Fruit fly (Drosophila melanogaster) whole organism, embryonic: Measurements from ENCODE around the gene serp.

Experiments used
- Bteb2 ChIP-seq: fragments of 200-800 bp; sonication (Bioruptor generic); optimal IDR thresholded peaks from 2 replicates; lab custom pipeline; 2016; ENCODE audit warnings: missing biosample characterization, missing genetic modification characterization
- CG10267 ChIP-seq: fragments of 200-800 bp; sonication (Bioruptor generic); optimal IDR thresholded peaks from 2 replicates; lab custom pipeline; 2018; ENCODE audit warnings: missing biosample characterization, mild to moderate bottlenecking, missing genetic modification characterization, moderate library complexity
- CG10366 ChIP-seq: fragments of 200-800 bp; sonication (Bioruptor generic); IDR thresholded peaks from 2 replicates; pipeline ENCODE4 v1.3.6; 2022; ENCODE audit warnings: missing biosample characterization, missing genetic modification characterization
- CG10565 ChIP-seq: fragments of 200-800 bp; sonication (Bioruptor generic); optimal IDR thresholded peaks from 3 replicates; lab custom pipeline; 2016; ENCODE audit warnings: missing biosample characterization, mild to moderate bottlenecking, missing genetic modification characterization
- CG11504 ChIP-seq: fragments of 200-800 bp; sonication (Bioruptor generic); optimal IDR thresholded peaks from 3 replicates; lab custom pipeline; 2019; ENCODE audit warnings: missing biosample characterization, mild to moderate bottlenecking, missing genetic modification characterization, moderate library complexity
- CG12071 ChIP-seq: fragments of 200-800 bp; sonication (Bioruptor generic); optimal IDR thresholded peaks from 3 replicates; lab custom pipeline; 2018; ENCODE audit warnings: missing biosample characterization, mild to moderate bottlenecking, missing genetic modification characterization
- CG12769 ChIP-seq: fragments of 200-800 bp; sonication (Bioruptor generic); optimal IDR thresholded peaks from 2 replicates; lab custom pipeline; 2019; ENCODE audit warnings: missing biosample characterization, mild to moderate bottlenecking, missing genetic modification characterization, moderate library complexity
- CG13894 ChIP-seq: fragments of 200-800 bp; sonication (Bioruptor generic); optimal IDR thresholded peaks from 3 replicates; lab custom pipeline; 2018; ENCODE audit warnings: missing biosample characterization, mild to moderate bottlenecking, missing genetic modification characterization, moderate library complexity
- CG14050 ChIP-seq: fragments of 200-800 bp; sonication (Bioruptor generic); IDR thresholded peaks from 3 replicates; pipeline ENCODE4 v1.3.6; 2022; ENCODE audit warnings: missing biosample characterization, missing genetic modification characterization
- CG14710 ChIP-seq: fragments of 200-800 bp; sonication (Bioruptor generic); optimal IDR thresholded peaks from 3 replicates; lab custom pipeline; 2019; ENCODE audit warnings: missing biosample characterization, mild to moderate bottlenecking, missing genetic modification characterization, moderate library complexity
- CG15601 ChIP-seq: fragments of 200-800 bp; sonication (Bioruptor generic); optimal IDR thresholded peaks from 3 replicates; lab custom pipeline; 2019; ENCODE audit warnings: missing biosample characterization, mild to moderate bottlenecking, missing genetic modification characterization, moderate library complexity
- CG1647 ChIP-seq: fragments of 200-800 bp; sonication (Bioruptor generic); optimal IDR thresholded peaks from 3 replicates; lab custom pipeline; 2016; ENCODE audit warnings: missing biosample characterization, missing genetic modification characterization
- CG16863 ChIP-seq: fragments of 200-800 bp; sonication (Bioruptor generic); optimal IDR thresholded peaks from 3 replicates; lab custom pipeline; 2016; ENCODE audit warnings: missing biosample characterization, missing genetic modification characterization
- CG18619 ChIP-seq: fragments of 200-800 bp; sonication (Bioruptor generic); optimal IDR thresholded peaks from 3 replicates; lab custom pipeline; 2017; ENCODE audit warnings: missing biosample characterization, mild to moderate bottlenecking, missing genetic modification characterization
- CG2712 ChIP-seq: fragments of 200-800 bp; optimal IDR thresholded peaks from 3 replicates; lab custom pipeline; 2019; ENCODE audit warnings: missing biosample characterization, mild to moderate bottlenecking, missing genetic modification characterization, moderate library complexity
- CG30431 ChIP-seq: fragments of 200-800 bp; sonication (Bioruptor generic); optimal IDR thresholded peaks from 2 replicates; lab custom pipeline; 2017; ENCODE audit warnings: missing biosample characterization, missing genetic modification characterization
- CG3163 ChIP-seq: fragments of 200-800 bp; sonication (Bioruptor generic); optimal IDR thresholded peaks from 3 replicates; lab custom pipeline; 2016; ENCODE audit warnings: missing biosample characterization, missing genetic modification characterization
- CG4617 ChIP-seq: fragments of 200-800 bp; sonication (Bioruptor generic); optimal IDR thresholded peaks from 3 replicates; lab custom pipeline; 2016; ENCODE audit warnings: missing biosample characterization, missing genetic modification characterization, borderline replicate concordance
- CG5245 ChIP-seq: fragments of 200-800 bp; sonication (Bioruptor generic); optimal IDR thresholded peaks from 3 replicates; lab custom pipeline; 2016; ENCODE audit warnings: missing biosample characterization, missing genetic modification characterization
- CG6689 ChIP-seq: fragments of 200-800 bp; sonication (Bioruptor generic); IDR thresholded peaks from 2 replicates; pipeline ENCODE4 v1.3.6; 2022; ENCODE audit warnings: missing biosample characterization, missing genetic modification characterization
- CG9817 ChIP-seq: fragments of 200-800 bp; sonication (Bioruptor generic); optimal IDR thresholded peaks from 2 replicates; lab custom pipeline; 2018; ENCODE audit warnings: missing biosample characterization, mild to moderate bottlenecking, missing genetic modification characterization, moderate library complexity
- CG9932 ChIP-seq: fragments of 200-800 bp; sonication (Bioruptor generic); IDR thresholded peaks from 2 replicates; pipeline ENCODE4 v1.3.6; 2022; ENCODE audit warnings: missing biosample characterization, missing genetic modification characterization
- CTCF ChIP-seq: fragments of 200-800 bp; sonication (Bioruptor generic); optimal IDR thresholded peaks from 2 replicates; lab custom pipeline; 2017; ENCODE audit warnings: missing biosample characterization, mild to moderate bottlenecking, missing genetic modification characterization, moderate library complexity
- Doc2 ChIP-seq: fragments of 200-800 bp; sonication (Bioruptor generic); IDR thresholded peaks from 2 replicates; pipeline ENCODE4 v1.3.6; 2022; ENCODE audit warnings: missing biosample characterization, missing genetic modification characterization
- Fer1 ChIP-seq: fragments of 200-800 bp; sonication (Bioruptor generic); optimal IDR thresholded peaks from 2 replicates; lab custom pipeline; 2017; ENCODE audit warnings: missing biosample characterization, mild to moderate bottlenecking, missing genetic modification characterization
- HLHmδ ChIP-seq: fragments of 200-800 bp; sonication (Bioruptor generic); optimal IDR thresholded peaks from 2 replicates; lab custom pipeline; 2018; ENCODE audit warnings: missing biosample characterization, mild to moderate bottlenecking, missing genetic modification characterization, moderate library complexity
- Hsf ChIP-seq: fragments of 200-800 bp; sonication (Bioruptor generic); optimal IDR thresholded peaks from 3 replicates; lab custom pipeline; 2016; ENCODE audit warnings: missing biosample characterization, missing genetic modification characterization
- Kr ChIP-seq: fragments of 200-800 bp; sonication (Bioruptor generic); optimal IDR thresholded peaks from 2 replicates; lab custom pipeline; 2017; ENCODE audit warnings: missing biosample characterization, mild to moderate bottlenecking, missing genetic modification characterization
- Mes4 ChIP-seq: fragments of 200-800 bp; sonication (Bioruptor generic); optimal IDR thresholded peaks from 2 replicates; lab custom pipeline; 2016; ENCODE audit warnings: missing biosample characterization, missing genetic modification characterization
- Ravus ChIP-seq: fragments of 200-800 bp; sonication (Bioruptor generic); IDR thresholded peaks from 2 replicates; pipeline ENCODE4 v1.3.6; 2022; ENCODE audit warnings: missing biosample characterization, missing genetic modification characterization
- Xrp1 ChIP-seq: fragments of 200-800 bp; sonication (Bioruptor generic); IDR thresholded peaks from 2 replicates; pipeline ENCODE4 v1.3.6; 2022; ENCODE audit warnings: missing biosample characterization, missing genetic modification characterization
- al ChIP-seq: fragments of 200-800 bp; sonication (Bioruptor generic); IDR thresholded peaks from 2 replicates; pipeline ENCODE4 v1.3.6; 2022; ENCODE audit warnings: missing biosample characterization, missing genetic modification characterization
- ash1 ChIP-seq: fragments of 200-800 bp; sonication (Bioruptor generic); optimal IDR thresholded peaks from 2 replicates; lab custom pipeline; 2018; ENCODE audit warnings: missing biosample characterization, mild to moderate bottlenecking, missing genetic modification characterization
- bbx ChIP-seq: fragments of 200-800 bp; sonication (Bioruptor generic); IDR thresholded peaks from 2 replicates; pipeline ENCODE4 v1.3.6; 2022; ENCODE audit warnings: missing biosample characterization, missing genetic modification characterization; ENCODE audit not compliant: partially characterized antibody
- br ChIP-seq: fragments of >200 bp; optimal IDR thresholded peaks from 2 replicates; lab custom pipeline; 2017
- fd64A ChIP-seq: fragments of 200-800 bp; sonication (Bioruptor generic); optimal IDR thresholded peaks from 3 replicates; lab custom pipeline; 2018; ENCODE audit warnings: missing biosample characterization, mild to moderate bottlenecking, missing genetic modification characterization
- gro ChIP-seq: fragments of 200-800 bp; sonication (Bioruptor generic); optimal IDR thresholded peaks from 2 replicates; lab custom pipeline; 2016; ENCODE audit warnings: missing biosample characterization, missing genetic modification characterization
- insv ChIP-seq, 2 experiments: fragments of 200-800 bp; sonication (Bioruptor generic); optimal IDR thresholded peaks; 3 replicates each; lab custom pipeline; 2016 to 2018; ENCODE audit warnings: missing biosample characterization in 2 of 2, missing genetic modification characterization in 2 of 2
- kni ChIP-seq: fragments of 200-800 bp; sonication (Bioruptor generic); optimal IDR thresholded peaks from 3 replicates; lab custom pipeline; 2017; ENCODE audit warnings: mild to moderate bottlenecking, missing biosample characterization, missing genetic modification reagents, missing genetic modification characterization
- mirr ChIP-seq: fragments of 200-800 bp; sonication (Bioruptor generic); optimal IDR thresholded peaks from 3 replicates; lab custom pipeline; 2018; ENCODE audit warnings: missing biosample characterization, mild to moderate bottlenecking, missing genetic modification characterization
- ro ChIP-seq: fragments of 200-800 bp; sonication (Bioruptor generic); IDR thresholded peaks from 2 replicates; pipeline ENCODE4 v1.3.6; 2022; ENCODE audit warnings: missing biosample characterization, missing genetic modification characterization
- sc ChIP-seq, 3 experiments: fragments of >200 bp in 2 of 3; fragments of 200-800 bp in 1 of 3; sonication (Bioruptor generic) in 1 of 3; optimal IDR thresholded peaks; 2 replicates in 2 of 3; 3 replicates in 1 of 3; lab custom pipeline; 2017; ENCODE audit warnings: mild to moderate bottlenecking in 1 of 3, missing biosample characterization in 1 of 3, missing genetic modification characterization in 1 of 3, missing genetic modification reagents in 1 of 3
- scrt ChIP-seq: fragments of 200-800 bp; sonication (Bioruptor generic); optimal IDR thresholded peaks from 2 replicates; lab custom pipeline; 2018; ENCODE audit warnings: missing biosample characterization, mild to moderate bottlenecking, missing genetic modification characterization, moderate library complexity
- sd ChIP-seq: fragments of 200-800 bp; sonication (Bioruptor generic); optimal IDR thresholded peaks from 3 replicates; lab custom pipeline; 2018; ENCODE audit warnings: missing biosample characterization, mild to moderate bottlenecking, missing genetic modification characterization, moderate library complexity
- shn ChIP-seq: fragments of 200-800 bp; sonication (Bioruptor generic); optimal IDR thresholded peaks from 3 replicates; lab custom pipeline; 2016; ENCODE audit warnings: missing biosample characterization, missing genetic modification characterization
- sob ChIP-seq: fragments of 200-800 bp; sonication (Bioruptor generic); IDR thresholded peaks from 2 replicates; pipeline ENCODE4 v1.3.6; 2022; ENCODE audit warnings: missing biosample characterization, missing genetic modification characterization
- sqz ChIP-seq: fragments of 200-800 bp; sonication (Bioruptor generic); optimal IDR thresholded peaks from 3 replicates; lab custom pipeline; 2018; ENCODE audit warnings: missing biosample characterization, mild to moderate bottlenecking, missing genetic modification characterization
- sr ChIP-seq: fragments of 200-800 bp; sonication (Bioruptor generic); IDR thresholded peaks from 3 replicates; pipeline ENCODE4 v1.3.6; 2022; ENCODE audit warnings: missing biosample characterization, missing genetic modification characterization
- ssp ChIP-seq: fragments of 200-800 bp; sonication (Bioruptor generic); IDR thresholded peaks from 2 replicates; pipeline ENCODE4 v1.3.6; 2022; ENCODE audit warnings: missing biosample characterization, missing genetic modification characterization
- stwl ChIP-seq: fragments of 200-800 bp; sonication (Bioruptor generic); optimal IDR thresholded peaks from 3 replicates; lab custom pipeline; 2018; ENCODE audit warnings: missing biosample characterization, mild to moderate bottlenecking, missing genetic modification characterization, moderate library complexity
- tin ChIP-seq: fragments of 200-800 bp; sonication (Bioruptor generic); optimal IDR thresholded peaks from 3 replicates; lab custom pipeline; 2016; ENCODE audit warnings: missing biosample characterization, missing genetic modification characterization
- tna ChIP-seq: fragments of 200-800 bp; sonication (Bioruptor generic); IDR thresholded peaks from 2 replicates; pipeline ENCODE4 v1.3.6; 2022; ENCODE audit warnings: missing biosample characterization, missing genetic modification characterization; ENCODE audit not compliant: partially characterized antibody
- vfl ChIP-seq: fragments of 200-800 bp; sonication (Bioruptor generic); optimal IDR thresholded peaks from 2 replicates; lab custom pipeline; 2016; ENCODE audit warnings: missing biosample characterization, missing genetic modification characterization

serp gene

DNA sequence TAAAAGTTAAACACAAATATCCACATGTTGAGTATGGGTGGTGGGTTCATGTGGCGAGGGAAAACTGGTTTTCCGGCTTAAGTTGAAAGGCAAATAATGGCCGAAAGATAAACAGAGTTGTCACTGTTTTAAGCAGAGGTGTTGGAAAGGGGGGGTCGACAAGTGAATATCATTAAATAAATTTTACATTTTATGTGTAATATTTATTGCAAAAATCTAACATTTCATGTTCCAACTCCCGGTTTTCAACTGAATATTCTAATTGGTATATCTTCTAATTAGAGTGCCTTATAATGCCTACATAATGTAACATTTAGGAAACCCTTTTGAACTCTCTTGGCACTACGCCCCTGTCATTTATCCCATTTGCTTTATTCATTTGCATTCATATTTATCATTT is 51.9 kb downstream of the serp start (continued):
- TF ChIP-seq CTCF = no peak
- peak; percentile 8 for TF ChIP-seq CG1647
- TF ChIP-seq gro (GFP tag; lab: Kevin White, UChicago) = no peak
- TF ChIP-seq tna (GFP tag; lab: Robert Waterston, UW) = no peak
- peak; percentile 70 for TF ChIP-seq Xrp1 (GFP tag; lab: Robert Waterston, UW)
- TF ChIP-seq br (lab: Kevin White, UChicago) = no peak
- TF ChIP-seq Ravus = no peak; the same call in 1 of the 2 replicates
- peak; percentile 56; the same call in 2 of the 3 replicates for TF ChIP-seq CG14050 (GFP tag; lab: Robert Waterston, UW)
- no peak for TF ChIP-seq sc (optimal IDR thresholded peaks at IDR 0.05; lab: Kevin White, UChicago)
- TF ChIP-seq sc (GFP tag; optimal IDR thresholded peaks at IDR 0.05; lab: Kevin White, UChicago) = peak; percentile 54
- no peak for TF ChIP-seq ash1 (GFP tag; lab: Kevin White, UChicago)
- TF ChIP-seq HLHmδ (GFP tag; lab: Kevin White, UChicago) = peak; percentile 28
- TF ChIP-seq CG10366 (GFP tag; lab: Robert Waterston, UW) = peak; percentile 20; the same call in 1 of the 2 replicates
- TF ChIP-seq CG9932 (GFP tag; lab: Robert Waterston, UW) = no peak
- TF ChIP-seq al = 0 out of 2 replicates have a peak, but pooled peaks have one; percentile 8
- no peak for TF ChIP-seq CG12769 (tag; lab: Kevin White, UChicago)
- TF ChIP-seq CG18619 (GFP tag; lab: Kevin White, UChicago) = peak; percentile 36
- TF ChIP-seq CG4617 = no peak
- no peak for TF ChIP-seq CG10565 (GFP tag; lab: Kevin White, UChicago)
- TF ChIP-seq Fer1 (GFP tag; lab: Kevin White, UChicago) = no peak
- no peak for TF ChIP-seq shn (GFP tag; lab: Kevin White, UChicago)
- TF ChIP-seq vfl (GFP tag; lab: Kevin White, UChicago) = no peak
- peak; percentile 77 for TF ChIP-seq CG2712 (tag; lab: Kevin White, UChicago)
- TF ChIP-seq CG10267 = peak; percentile 55
- TF ChIP-seq Doc2 (GFP tag; lab: Robert Waterston, UW) = no peak
- no peak for TF ChIP-seq sd (tag; lab: Kevin White, UChicago)
- peak; percentile 60 for TF ChIP-seq CG6689 (GFP tag; lab: Robert Waterston, UW)
- peak; percentile 24 for TF ChIP-seq CG9817 (tag; lab: Kevin White, UChicago)
- peak; percentile 34 for TF ChIP-seq Hsf (GFP tag; lab: Kevin White, UChicago)
- TF ChIP-seq mirr = no peak
- TF ChIP-seq CG12071 (GFP tag; lab: Kevin White, UChicago) = no peak
- TF ChIP-seq CG3163 (GFP tag; lab: Kevin White, UChicago) = no peak

DNA sequence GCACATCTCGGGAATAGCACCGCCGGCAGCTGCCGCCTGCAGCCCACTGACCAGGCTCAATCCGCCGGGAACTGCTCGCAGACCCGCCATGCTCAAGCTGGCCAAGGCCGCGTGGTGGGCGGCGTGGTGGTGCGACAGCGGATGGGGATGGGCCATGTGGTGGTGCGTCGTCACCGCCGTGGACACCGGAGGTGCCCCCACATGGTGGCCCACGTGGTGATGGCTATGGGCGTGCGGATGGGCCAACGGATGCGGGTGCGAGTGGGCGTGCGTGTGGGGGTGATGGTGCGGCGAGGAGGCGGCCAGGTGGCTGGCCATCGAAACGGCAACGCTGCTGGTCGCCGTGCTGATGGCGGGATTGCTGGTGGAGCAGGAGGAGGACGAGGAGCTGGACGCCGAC is 54.3 kb downstream of the serp start:
- TF ChIP-seq tin (GFP tag; lab: Kevin White, UChicago) (no peak), CG14710 (tag; lab: Kevin White, UChicago) (no peak), sr (GFP tag; lab: Robert Waterston, UW) (0 out of 3 replicates have a peak, but pooled peaks have one; percentile 8), CG11504 (no peak), sqz (GFP tag; lab: Kevin White, UChicago) (no peak), insv (GFP tag; optimal IDR thresholded peaks at IDR 0.05; lab: Kevin White, UChicago) (no peak), kni (GFP tag; lab: Kevin White, UChicago) (no peak), CG15601 (tag; lab: Kevin White, UChicago) (no peak), Kr (GFP tag; lab: Kevin White, UChicago) (no peak), Bteb2 (no peak), ro (GFP tag; lab: Robert Waterston, UW) (0 out of 2 replicates have a peak, but pooled peaks have one; percentile 5), ssp (GFP tag; lab: Robert Waterston, UW) (no peak), CG5245 (GFP tag; lab: Kevin White, UChicago) (no peak), stwl (tag; lab: Kevin White, UChicago) (no peak), Mes4 (no peak), scrt (GFP tag; lab: Kevin White, UChicago) (no peak), CG13894 (tag; lab: Kevin White, UChicago) (no peak), CG16863 (GFP tag; lab: Kevin White, UChicago) (no peak), CG30431 (no peak), bbx (GFP tag; lab: Robert Waterston, UW) (no peak), fd64A (GFP tag; lab: Kevin White, UChicago) (no peak), sob (GFP tag; lab: Robert Waterston, UW) (no peak)
